Worm (Caenorhabditis elegans): ENCODE results near the gene Y44A6C.1.

ce11 chrV:20753838-20754503 is 40.3 kb downstream of the Y44A6C.1 start:
- no peak for TF ChIP-seq flt-1 (GFP tag; IDR thresholded peaks at IDR 0.05)
- TF ChIP-seq ztf-23 (GFP tag; IDR thresholded peaks at IDR 0.05): no peak
- no peak for TF ChIP-seq cog-1 (tag; optimal IDR thresholded peaks at IDR 0.05)
- TF ChIP-seq med-1 (GFP tag; optimal IDR thresholded peaks at IDR 0.05; ENCODE audit: insufficient read depth): no peak
- TF ChIP-seq ztf-29 (GFP tag; IDR thresholded peaks at IDR 0.05): no peak
- TF ChIP-seq ref-1 (GFP tag; conservative IDR thresholded peaks at IDR 0.05): no peak

Measured in whole organism, midembryonic.